Worm (Caenorhabditis elegans): ENCODE results near the gene lin-9.

- TF ChIP-seq nhr-28 (tag; optimal IDR thresholded peaks at IDR 0.05) (no peak), ces-1 (GFP tag; optimal IDR thresholded peaks at IDR 0.05) (no peak), snpc-4 (tag; optimal IDR thresholded peaks at IDR 0.05) (no peak), unc-98 (GFP tag; IDR thresholded peaks at IDR 0.05) (no peak), lin-39 (tag; optimal IDR thresholded peaks at IDR 0.05) (no peak)
Measured at ce11 chrIII:8903263-8903662, 668 bp downstream of the lin-9 start.
